Fruit fly (Drosophila melanogaster) whole organism, embryonic: ENCODE data around the gene Hayan.

Source experiments
- Atf6 ChIP-seq: fragments of 200-800 bp; sonication (Bioruptor generic); IDR thresholded peaks from 2 replicates; pipeline ENCODE4 v1.3.6; 2022; ENCODE audit warnings: missing biosample characterization, missing genetic modification characterization
- CG10274 ChIP-seq: fragments of 200-800 bp; sonication (Bioruptor generic); optimal IDR thresholded peaks from 3 replicates; lab custom pipeline; 2017; ENCODE audit warnings: missing biosample characterization, mild to moderate bottlenecking, missing genetic modification characterization
- CG11093 ChIP-seq: fragments of 200-800 bp; sonication (Bioruptor generic); IDR thresholded peaks from 3 replicates; pipeline ENCODE4 v1.3.6; 2022; ENCODE audit warnings: missing biosample characterization, missing genetic modification characterization
- CG11456 ChIP-seq: fragments of 200-800 bp; sonication (Bioruptor generic); IDR thresholded peaks from 3 replicates; pipeline ENCODE4 v1.3.6; 2022; ENCODE audit warnings: missing biosample characterization, missing genetic modification characterization
- CG11560 ChIP-seq: fragments of 200-800 bp; sonication (Bioruptor generic); IDR thresholded peaks from 3 replicates; pipeline ENCODE4 v1.3.6; 2022; ENCODE audit warnings: missing biosample characterization, missing genetic modification characterization
- CG12071 ChIP-seq: fragments of 200-800 bp; sonication (Bioruptor generic); optimal IDR thresholded peaks from 3 replicates; lab custom pipeline; 2018; ENCODE audit warnings: missing biosample characterization, mild to moderate bottlenecking, missing genetic modification characterization
- CG12104 ChIP-seq: fragments of 200-800 bp; sonication (Bioruptor generic); optimal IDR thresholded peaks from 3 replicates; lab custom pipeline; 2016; ENCODE audit warnings: missing biosample characterization, missing genetic modification characterization
- CG12942 ChIP-seq: fragments of 200-800 bp; sonication (Bioruptor generic); optimal IDR thresholded peaks from 3 replicates; lab custom pipeline; 2016; ENCODE audit warnings: missing biosample characterization, missing genetic modification characterization
- CG14667 ChIP-seq: fragments of 200-800 bp; sonication (Bioruptor generic); IDR thresholded peaks from 2 replicates; pipeline ENCODE4 v1.3.6; 2022; ENCODE audit warnings: missing biosample characterization, missing genetic modification characterization
- CG16815 ChIP-seq: fragments of 200-800 bp; sonication (Bioruptor generic); optimal IDR thresholded peaks from 3 replicates; lab custom pipeline; 2017; ENCODE audit warnings: missing biosample characterization, mild to moderate bottlenecking, missing genetic modification characterization
- CG17802 ChIP-seq: fragments of 200-800 bp; sonication (Bioruptor generic); optimal IDR thresholded peaks from 2 replicates; lab custom pipeline; 2018; ENCODE audit warnings: missing biosample characterization, mild to moderate bottlenecking, missing genetic modification characterization, moderate library complexity
- CG18764 ChIP-seq: fragments of 200-800 bp; sonication (Bioruptor generic); optimal IDR thresholded peaks from 3 replicates; lab custom pipeline; 2016; ENCODE audit warnings: missing biosample characterization, missing genetic modification characterization
- CG30403 ChIP-seq: fragments of 200-800 bp; sonication (Bioruptor generic); optimal IDR thresholded peaks from 3 replicates; lab custom pipeline; 2016; ENCODE audit warnings: missing biosample characterization, missing genetic modification characterization
- CG32767 ChIP-seq: fragments of 200-800 bp; sonication (Bioruptor generic); IDR thresholded peaks from 2 replicates; pipeline ENCODE4 v1.3.6; 2022; ENCODE audit warnings: missing biosample characterization, missing genetic modification characterization
- CG32772 ChIP-seq: fragments of 200-800 bp; sonication (Bioruptor generic); IDR thresholded peaks from 2 replicates; pipeline ENCODE4 v1.3.6; 2022; ENCODE audit warnings: missing biosample characterization, missing genetic modification characterization
- CG3281 ChIP-seq: fragments of 200-800 bp; sonication (Bioruptor generic); optimal IDR thresholded peaks from 3 replicates; lab custom pipeline; 2017; ENCODE audit warnings: missing biosample characterization, mild to moderate bottlenecking, missing genetic modification characterization
- CG34376 ChIP-seq: fragments of 200-800 bp; sonication (Bioruptor generic); optimal IDR thresholded peaks from 2 replicates; lab custom pipeline; 2018; ENCODE audit warnings: missing biosample characterization, mild to moderate bottlenecking, missing genetic modification characterization
- CG3995 ChIP-seq: fragments of 200-800 bp; sonication (Bioruptor generic); optimal IDR thresholded peaks from 3 replicates; lab custom pipeline; 2016; ENCODE audit warnings: missing biosample characterization, missing genetic modification characterization
- CG4707 ChIP-seq: fragments of 200-800 bp; sonication (Bioruptor generic); optimal IDR thresholded peaks from 2 replicates; lab custom pipeline; 2018; ENCODE audit warnings: missing biosample characterization, mild to moderate bottlenecking, missing genetic modification characterization, moderate library complexity
- CG6765 ChIP-seq: fragments of 200-800 bp; sonication (Bioruptor generic); optimal IDR thresholded peaks from 3 replicates; lab custom pipeline; 2017; ENCODE audit warnings: missing biosample characterization, mild to moderate bottlenecking, missing genetic modification characterization
- CG7839 ChIP-seq: fragments of 200-800 bp; sonication (Bioruptor generic); optimal IDR thresholded peaks from 3 replicates; lab custom pipeline; 2018; ENCODE audit warnings: missing biosample characterization, mild to moderate bottlenecking, missing genetic modification characterization, moderate library complexity
- CG9437 ChIP-seq: fragments of 200-800 bp; sonication (Bioruptor generic); optimal IDR thresholded peaks from 2 replicates; lab custom pipeline; 2018; ENCODE audit warnings: missing biosample characterization, mild to moderate bottlenecking, missing genetic modification characterization
- Elba2 ChIP-seq: fragments of 200-800 bp; sonication (Bioruptor generic); optimal IDR thresholded peaks from 3 replicates; lab custom pipeline; 2016; ENCODE audit warnings: missing biosample characterization, missing genetic modification characterization
- HLHmδ ChIP-seq: fragments of 200-800 bp; sonication (Bioruptor generic); optimal IDR thresholded peaks from 2 replicates; lab custom pipeline; 2018; ENCODE audit warnings: missing biosample characterization, mild to moderate bottlenecking, missing genetic modification characterization, moderate library complexity
- Kr ChIP-seq: fragments of 200-800 bp; sonication (Bioruptor generic); optimal IDR thresholded peaks from 2 replicates; lab custom pipeline; 2017; ENCODE audit warnings: missing biosample characterization, mild to moderate bottlenecking, missing genetic modification characterization
- MTF-1 ChIP-seq: fragments of 200-800 bp; sonication (Bioruptor generic); optimal IDR thresholded peaks from 2 replicates; lab custom pipeline; 2018; ENCODE audit warnings: missing biosample characterization, mild to moderate bottlenecking, missing genetic modification characterization, borderline replicate concordance
- Meics ChIP-seq: fragments of 200-800 bp; sonication (Bioruptor generic); optimal IDR thresholded peaks from 2 replicates; lab custom pipeline; 2017; ENCODE audit warnings: missing biosample characterization, mild to moderate bottlenecking, missing genetic modification characterization
- NC2β ChIP-seq: fragments of 200-800 bp; sonication (Bioruptor generic); optimal IDR thresholded peaks from 2 replicates; lab custom pipeline; 2016; ENCODE audit warnings: missing biosample characterization, missing genetic modification characterization
- Oaz ChIP-seq: fragments of 200-800 bp; sonication (Bioruptor generic); IDR thresholded peaks from 2 replicates; pipeline ENCODE4 v1.3.6; 2022; ENCODE audit warnings: missing biosample characterization, missing genetic modification characterization
- Pdp1 ChIP-seq, 2 experiments: fragments of 200-800 bp; sonication (Bioruptor generic); optimal IDR thresholded peaks; 3 replicates each; lab custom pipeline; 2016; ENCODE audit warnings: missing biosample characterization in 2 of 2, missing genetic modification characterization in 2 of 2, mild to moderate bottlenecking in 1 of 2, moderate library complexity in 1 of 2
- ab ChIP-seq: fragments of 200-800 bp; sonication (Bioruptor generic); optimal IDR thresholded peaks from 2 replicates; lab custom pipeline; 2016; ENCODE audit warnings: missing biosample characterization, missing genetic modification characterization
- aop ChIP-seq: fragments of 200-800 bp; sonication (Bioruptor generic); IDR thresholded peaks from 2 replicates; pipeline ENCODE4 v1.3.6; 2022; ENCODE audit warnings: missing biosample characterization, missing genetic modification characterization
- chm ChIP-seq: fragments of 200-800 bp; sonication (Bioruptor generic); IDR thresholded peaks from 2 replicates; pipeline ENCODE4 v1.3.6; 2022; ENCODE audit warnings: missing biosample characterization, missing genetic modification characterization
- ci ChIP-seq: fragments of 200-800 bp; sonication (Bioruptor generic); IDR thresholded peaks from 3 replicates; pipeline ENCODE4 v1.3.6; 2022; ENCODE audit warnings: missing biosample characterization, missing genetic modification characterization
- dati ChIP-seq: fragments of 200-800 bp; sonication (Bioruptor generic); IDR thresholded peaks from 2 replicates; pipeline ENCODE4 v1.3.6; 2022; ENCODE audit warnings: missing biosample characterization, missing genetic modification characterization
- fd3F ChIP-seq: fragments of 200-800 bp; sonication (Bioruptor generic); optimal IDR thresholded peaks from 2 replicates; lab custom pipeline; 2018; ENCODE audit warnings: missing biosample characterization, mild to moderate bottlenecking, missing genetic modification characterization, moderate library complexity
- fd64A ChIP-seq: fragments of 200-800 bp; sonication (Bioruptor generic); optimal IDR thresholded peaks from 3 replicates; lab custom pipeline; 2018; ENCODE audit warnings: missing biosample characterization, mild to moderate bottlenecking, missing genetic modification characterization
- fd96Cb ChIP-seq: fragments of 200-800 bp; sonication (Bioruptor generic); optimal IDR thresholded peaks from 2 replicates; lab custom pipeline; 2018; ENCODE audit warnings: missing biosample characterization, mild to moderate bottlenecking, missing genetic modification characterization, moderate library complexity
- ftz-f1 ChIP-seq: fragments of 200-800 bp; sonication (Bioruptor generic); optimal IDR thresholded peaks from 2 replicates; lab custom pipeline; 2016; ENCODE audit warnings: missing biosample characterization, missing genetic modification characterization
- gsb-n ChIP-seq: fragments of 200-800 bp; sonication (Bioruptor generic); optimal IDR thresholded peaks from 3 replicates; lab custom pipeline; 2018; ENCODE audit warnings: missing biosample characterization, mild to moderate bottlenecking, missing genetic modification characterization
- hth ChIP-seq: fragments of >200 bp; optimal IDR thresholded peaks from 2 replicates; lab custom pipeline; 2017; ENCODE audit warnings: inconsistent platforms
- insv ChIP-seq, 2 experiments: fragments of 200-800 bp; sonication (Bioruptor generic); optimal IDR thresholded peaks; 3 replicates each; lab custom pipeline; 2016 to 2018; ENCODE audit warnings: missing biosample characterization in 2 of 2, missing genetic modification characterization in 2 of 2
- oc ChIP-seq: fragments of 200-800 bp; sonication (Bioruptor generic); optimal IDR thresholded peaks from 2 replicates; lab custom pipeline; 2018; ENCODE audit warnings: missing biosample characterization, mild to moderate bottlenecking, missing genetic modification characterization, moderate library complexity
- onecut ChIP-seq: fragments of 200-800 bp; sonication (Bioruptor generic); IDR thresholded peaks from 2 replicates; pipeline ENCODE4 v1.3.6; 2022; ENCODE audit warnings: missing biosample characterization, missing genetic modification characterization
- pita ChIP-seq: fragments of 200-800 bp; sonication (Bioruptor generic); optimal IDR thresholded peaks from 2 replicates; lab custom pipeline; 2017; ENCODE audit warnings: missing biosample characterization, mild to moderate bottlenecking, missing genetic modification characterization
- sens-2 ChIP-seq: fragments of 200-800 bp; sonication (Bioruptor generic); IDR thresholded peaks from 2 replicates; pipeline ENCODE4 v1.3.6; 2022; ENCODE audit warnings: missing biosample characterization, missing genetic modification characterization
- sob ChIP-seq: fragments of 200-800 bp; sonication (Bioruptor generic); IDR thresholded peaks from 2 replicates; pipeline ENCODE4 v1.3.6; 2022; ENCODE audit warnings: missing biosample characterization, missing genetic modification characterization
- sqz ChIP-seq: fragments of 200-800 bp; sonication (Bioruptor generic); optimal IDR thresholded peaks from 3 replicates; lab custom pipeline; 2018; ENCODE audit warnings: missing biosample characterization, mild to moderate bottlenecking, missing genetic modification characterization
- stwl ChIP-seq: fragments of 200-800 bp; sonication (Bioruptor generic); optimal IDR thresholded peaks from 3 replicates; lab custom pipeline; 2018; ENCODE audit warnings: missing biosample characterization, mild to moderate bottlenecking, missing genetic modification characterization, moderate library complexity
- tap ChIP-seq: fragments of 200-800 bp; optimal IDR thresholded peaks from 3 replicates; lab custom pipeline; 2019; ENCODE audit warnings: missing biosample characterization, mild to moderate bottlenecking, missing genetic modification characterization, moderate library complexity
- zfh1 ChIP-seq: fragments of 200-800 bp; sonication (Bioruptor generic); IDR thresholded peaks from 3 replicates; pipeline ENCODE4 v1.3.6; 2022; ENCODE audit warnings: missing biosample characterization, missing genetic modification characterization

The Hayan gene

dm6 chrX:18494165-18494740, 10.7 kb upstream of the Hayan start, which contains the start of gene CG15043 (continued):
- TF ChIP-seq ftz-f1 (GFP tag; lab: Kevin White, UChicago) (no peak), CG4707 (no peak), fd3F (no peak), NC2β (no peak), dati (GFP tag; lab: Robert Waterston, UW) (no peak), Meics (GFP tag; lab: Kevin White, UChicago) (peak; percentile 71), hth (no peak), CG11560 (tag; lab: Robert Waterston, UW) (0 out of 3 replicates have a peak, but pooled peaks have one; percentile 10), HLHmδ (no peak), zfh1 (GFP tag; lab: Robert Waterston, UW) (peak; percentile 49; the same call in 2 of the 3 replicates), Atf6 (peak; percentile 49; the same call in 1 of the 2 replicates), tap (tag; lab: Kevin White, UChicago) (no peak), Elba2 (GFP tag; lab: Kevin White, UChicago) (no peak), CG16815 (GFP tag; lab: Kevin White, UChicago) (no peak), CG11093 (GFP tag; lab: Robert Waterston, UW) (no peak), CG32767 (no peak), CG32772 (GFP tag; lab: Robert Waterston, UW) (no peak; the same call in 1 of the 2 replicates), aop (GFP tag; lab: Robert Waterston, UW) (no peak), pita (GFP tag; lab: Kevin White, UChicago) (no peak), sens-2 (GFP tag; lab: Robert Waterston, UW) (no peak), CG7839 (no peak), CG18764 (GFP tag; lab: Kevin White, UChicago) (no peak), CG12942 (GFP tag; lab: Kevin White, UChicago) (no peak), CG3281 (peak; percentile 40), CG14667 (GFP tag; lab: Robert Waterston, UW) (0 out of 2 replicates have a peak, but pooled peaks have one; percentile 32), sqz (GFP tag; lab: Kevin White, UChicago) (no peak), ab (GFP tag; lab: Kevin White, UChicago) (no peak), CG17802 (tag; lab: Kevin White, UChicago) (no peak), chm (GFP tag; lab: Robert Waterston, UW) (no peak), CG3995 (GFP tag; lab: Kevin White, UChicago) (no peak), fd64A (GFP tag; lab: Kevin White, UChicago) (no peak), Oaz (GFP tag; lab: Robert Waterston, UW) (no peak), gsb-n (tag; lab: Kevin White, UChicago) (no peak), CG11456 (GFP tag; lab: Robert Waterston, UW) (peak; percentile 73; the same call in 2 of the 3 replicates), sob (GFP tag; lab: Robert Waterston, UW) (no peak), CG12104 (no peak), CG6765 (GFP tag; lab: Kevin White, UChicago) (no peak), CG12071 (GFP tag; lab: Kevin White, UChicago) (no peak), ci (GFP tag; lab: Robert Waterston, UW) (no peak), fd96Cb (tag; lab: Kevin White, UChicago) (peak; percentile 7), insv (GFP tag; optimal IDR thresholded peaks at IDR 0.05; lab: Kevin White, UChicago) (no peak), Kr (GFP tag; lab: Kevin White, UChicago) (no peak), onecut (GFP tag; lab: Robert Waterston, UW) (peak; percentile 27; the same call in 1 of the 2 replicates), Pdp1 (GFP tag; optimal IDR thresholded peaks at IDR 0.05; lab: Kevin White, UChicago) (peak; percentile 25 to 29), MTF-1 (GFP tag; lab: Kevin White, UChicago) (no peak), CG10274 (GFP tag; lab: Kevin White, UChicago) (peak; percentile 20), CG30403 (GFP tag; lab: Kevin White, UChicago) (no peak), CG9437 (no peak), CG34376 (no peak), oc (tag; lab: Kevin White, UChicago) (no peak), stwl (no peak)
